Worm (Caenorhabditis elegans): ENCODE results near the gene grl-23.

grl-23 gene

ce11 chrV:12553286-12553725 is 23.4 kb downstream of the grl-23 start (continued):
- TF ChIP-seq nhr-19 (GFP tag; conservative IDR thresholded peaks at IDR 0.05) (peak; percentile 46), hlh-4 (tag; optimal IDR thresholded peaks at IDR 0.05) (no peak), tbx-2 (tag; optimal IDR thresholded peaks at IDR 0.05) (peak; percentile 30), nhr-85 (tag) (peak; percentile 94), F16B12.6 (tag; optimal IDR thresholded peaks at IDR 0.05) (no peak), Y116A8C.19 (tag; optimal IDR thresholded peaks at IDR 0.05; ENCODE audit: borderline replicate concordance) (no peak), fos-1 (tag; optimal IDR thresholded peaks at IDR 0.05) (no peak), efl-3 (GFP tag; optimal IDR thresholded peaks at IDR 0.05) (no peak), ces-1 (GFP tag; optimal IDR thresholded peaks at IDR 0.05) (no peak), nhr-71 (tag; optimal IDR thresholded peaks at IDR 0.05) (peak; percentile 64), ztf-11 (tag; optimal IDR thresholded peaks at IDR 0.05) (no peak), nhr-77 (tag; optimal IDR thresholded peaks at IDR 0.05) (no peak), nhr-12 (tag; optimal IDR thresholded peaks at IDR 0.05) (no peak), pqm-1 (tag; optimal IDR thresholded peaks at IDR 0.05) (no peak), C34B4.2 (tag; optimal IDR thresholded peaks at IDR 0.05) (no peak), nhr-11 (tag; optimal IDR thresholded peaks at IDR 0.05) (no peak), grh-1 (GFP tag; IDR thresholded peaks at IDR 0.05) (no peak; the same call in 1 of the 2 replicates), tlp-1 (tag; optimal IDR thresholded peaks at IDR 0.05) (no peak), pag-3 (tag; optimal IDR thresholded peaks at IDR 0.05; ENCODE audit: borderline replicate concordance, insufficient read depth) (no peak), egl-13 (tag; optimal IDR thresholded peaks at IDR 0.05) (no peak), fkh-4 (tag; optimal IDR thresholded peaks at IDR 0.05; ENCODE audit: borderline replicate concordance) (no peak), fkh-10 (GFP tag; optimal IDR thresholded peaks at IDR 0.05) (no peak), mef-2 (tag; optimal IDR thresholded peaks at IDR 0.05) (no peak), lin-15B (tag; optimal IDR thresholded peaks at IDR 0.05) (no peak), isw-1 (GFP tag; IDR thresholded peaks at IDR 0.05) (no peak), lin-13 (GFP tag; optimal IDR thresholded peaks at IDR 0.05) (no peak), dpl-1 (GFP tag; optimal IDR thresholded peaks at IDR 0.05) (no peak), mdl-1 (tag; optimal IDR thresholded peaks at IDR 0.05) (peak in 1 of 2 experiments; percentile 63), fkh-8 (tag; optimal IDR thresholded peaks at IDR 0.05) (peak; percentile 14), nhr-47 (tag; optimal IDR thresholded peaks at IDR 0.05) (peak; percentile 43), lir-3 (tag; optimal IDR thresholded peaks at IDR 0.05; ENCODE audit: poor library complexity) (no peak), pax-3 (tag; optimal IDR thresholded peaks at IDR 0.05) (peak; percentile 55), unc-98 (GFP tag; IDR thresholded peaks at IDR 0.05) (no peak), ceh-63 (GFP tag; optimal IDR thresholded peaks at IDR 0.05) (no peak), ceh-8 (GFP tag; optimal IDR thresholded peaks at IDR 0.05) (no peak), ztf-4 (tag; optimal IDR thresholded peaks at IDR 0.05) (no peak), blmp-1 (tag; optimal IDR thresholded peaks at IDR 0.05) (peak; percentile 59), xbp-1 (tag; optimal IDR thresholded peaks at IDR 0.05) (no peak), nhr-28 (tag; optimal IDR thresholded peaks at IDR 0.05) (no peak)

ce11 chrV:12552671-12553212 is 24.0 kb downstream of the grl-23 start, which contains the start of gene F45D3.4:
F45D3.4 (minus strand) TSS chrV:12553191.
- TF ChIP-seq lin-35 (GFP tag; optimal IDR thresholded peaks at IDR 0.05) (peak in 1 of 2 experiments; percentile 3), ceh-63 (GFP tag; optimal IDR thresholded peaks at IDR 0.05) (no peak), ztf-11 (tag; optimal IDR thresholded peaks at IDR 0.05) (no peak), xbp-1 (tag; optimal IDR thresholded peaks at IDR 0.05) (no peak), egl-13 (tag; optimal IDR thresholded peaks at IDR 0.05) (no peak), lsy-2 (tag; optimal IDR thresholded peaks at IDR 0.05) (peak in 1 of 2 experiments; percentile 13), lin-39 (tag; optimal IDR thresholded peaks at IDR 0.05) (no peak), ama-1 (optimal IDR thresholded peaks at IDR 0.05) (peak; percentile 15)
